Worm (Caenorhabditis elegans) whole organism, L2 larva: ENCODE measurements around the gene grl-8.

Experiments used
- alr-1 ChIP-seq: fragments of 150-350 bp; optimal IDR thresholded peaks from 2 replicates; lab custom pipeline; 2014; ENCODE audit warnings: missing biosample characterization, missing genetic modification characterization
- aly-2 ChIP-seq: fragments of 150-350 bp; optimal IDR thresholded peaks from 2 replicates; lab custom pipeline; 2014; ENCODE audit warnings: missing biosample characterization, missing genetic modification characterization
- blmp-1 ChIP-seq: sonication (generic microtip); optimal IDR thresholded peaks from 2 replicates; lab custom pipeline; 2017; ENCODE audit warnings: missing genetic modification characterization, mild to moderate bottlenecking, missing compliant biosample characterization, antibody characterized with exemption, moderate library complexity; ENCODE audit not compliant: insufficient read depth
- ceh-16 ChIP-seq: fragments of 150-350 bp; optimal IDR thresholded peaks from 2 replicates; lab custom pipeline; 2014; ENCODE audit warnings: missing biosample characterization, missing genetic modification characterization
- egl-27 ChIP-seq: sonication (generic microtip); optimal IDR thresholded peaks from 3 replicates; lab custom pipeline; 2017; ENCODE audit warnings: missing biosample characterization, missing genetic modification reagents, missing genetic modification characterization
- fos-1 ChIP-seq: fragments of 150-350 bp; optimal IDR thresholded peaks from 2 replicates; lab custom pipeline; 2014; ENCODE audit warnings: missing biosample characterization, missing genetic modification characterization
- lin-39 ChIP-seq: fragments of 150-350 bp; optimal IDR thresholded peaks from 2 replicates; lab custom pipeline; 2014; ENCODE audit warnings: missing biosample characterization, missing genetic modification reagents, missing genetic modification characterization
- nhr-10 ChIP-seq: sonication (generic microtip); optimal IDR thresholded peaks from 2 replicates; lab custom pipeline; 2017; ENCODE audit warnings: missing biosample characterization, missing genetic modification characterization
- nhr-11 ChIP-seq: fragments of 150-350 bp; optimal IDR thresholded peaks from 2 replicates; lab custom pipeline; 2014; ENCODE audit warnings: missing biosample characterization, missing genetic modification characterization
- nhr-12 ChIP-seq: fragments of 150-350 bp; optimal IDR thresholded peaks from 2 replicates; lab custom pipeline; 2014; ENCODE audit warnings: missing biosample characterization, missing genetic modification characterization
- nhr-25 ChIP-seq: fragments of 150-350 bp; sonication (generic microtip); optimal IDR thresholded peaks from 3 replicates; lab custom pipeline; 2014; ENCODE audit warnings: missing biosample characterization, missing genetic modification characterization
- nhr-77 ChIP-seq: fragments of 150-350 bp; optimal IDR thresholded peaks from 2 replicates; lab custom pipeline; 2014; ENCODE audit warnings: missing biosample characterization, missing genetic modification characterization
- unc-39 ChIP-seq: fragments of 150-350 bp; optimal IDR thresholded peaks from 2 replicates; lab custom pipeline; 2014; ENCODE audit warnings: missing biosample characterization, missing genetic modification characterization

- TF ChIP-seq alr-1 (no peak), blmp-1 (tag; lab: Kevin White, UChicago) (peak; percentile 94), nhr-77 (tag; lab: Kevin White, UChicago) (no peak), unc-39 (tag; lab: Kevin White, UChicago) (no peak), aly-2 (tag; lab: Kevin White, UChicago) (no peak), nhr-25 (tag; lab: Kevin White, UChicago) (peak; percentile 56), nhr-10 (tag; lab: Kevin White, UChicago) (no peak), egl-27 (tag; lab: Kevin White, UChicago) (no peak), fos-1 (tag; lab: Kevin White, UChicago) (no peak), nhr-12 (tag; lab: Kevin White, UChicago) (no peak), ceh-16 (tag; lab: Kevin White, UChicago) (no peak), lin-39 (tag; lab: Kevin White, UChicago) (no peak), nhr-11 (tag; lab: Kevin White, UChicago) (no peak)
Measured at ce11 chrV:6736877-6737276, 4.0 kb upstream of the grl-8 start.
